ENCODE assay signal across 1 fruit fly cellular context in the genomic region with DNA sequence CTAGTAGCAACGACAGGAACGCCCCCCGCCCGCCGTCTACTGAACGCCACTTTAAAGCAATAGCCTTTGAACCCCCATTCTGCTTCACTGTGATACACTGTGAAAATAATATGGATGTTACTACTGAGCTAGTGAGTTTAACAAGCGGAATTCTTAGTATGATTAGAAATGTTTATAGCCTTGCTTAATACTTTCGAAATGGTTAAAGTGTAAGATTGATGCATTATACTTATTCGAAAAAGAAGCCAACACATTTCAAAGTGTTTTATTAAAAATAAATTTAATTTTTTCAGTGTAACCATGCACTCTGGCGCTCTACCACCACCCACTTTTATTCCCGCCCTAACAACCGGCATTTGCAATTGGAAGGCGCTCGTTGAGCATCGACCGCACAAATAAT.
TF ChIP-seq lines count a peak whose summit lies in the region.

No protein-coding gene starts in this region.

TF ChIP-seq in whole organism, embryonic, 481 proteins besides CTCF, POLR2A, EP300 and RAD21 (continued from another document):
- TF ChIP-seq Fer1 (GFP tag; optimal IDR thresholded peaks at IDR 0.05; lab: Kevin White, UChicago) (peak; percentile 6), Deaf1 (tag; optimal IDR thresholded peaks at IDR 0.05; lab: Kevin White, UChicago) (no peak), sens (GFP tag; lab: Kevin White, UChicago) (peak; percentile 92), CG2129 (GFP tag; IDR thresholded peaks at IDR 0.05; lab: Robert Waterston, UW; ENCODE audit: partially characterized antibody) (no peak), ATbp (GFP tag; optimal IDR thresholded peaks at IDR 0.05; lab: Kevin White, UChicago) (peak; percentile 41), Sry-δ (GFP tag; optimal IDR thresholded peaks at IDR 0.05; lab: Kevin White, UChicago) (no peak), CG17612 (GFP tag; IDR thresholded peaks at IDR 0.05; lab: Robert Waterston, UW) (no peak), D (optimal IDR thresholded peaks at IDR 0.05; lab: Kevin White, UChicago) (no peak), D (GFP tag; optimal IDR thresholded peaks at IDR 0.05; lab: Kevin White, UChicago) (peak; percentile 51), CG1602 (GFP tag; optimal IDR thresholded peaks at IDR 0.05; lab: Kevin White, UChicago) (peak; percentile 9), Blimp-1 (GFP tag; optimal IDR thresholded peaks at IDR 0.05; lab: Kevin White, UChicago) (peak; percentile 56), bbx (GFP tag; IDR thresholded peaks at IDR 0.05; lab: Robert Waterston, UW; ENCODE audit: partially characterized antibody) (no peak), hbn (GFP tag; IDR thresholded peaks at IDR 0.05; lab: Robert Waterston, UW; ENCODE audit: partially characterized antibody) (no peak), BtbVII (GFP tag; optimal IDR thresholded peaks at IDR 0.05; lab: Kevin White, UChicago) (no peak), CG12071 (GFP tag; optimal IDR thresholded peaks at IDR 0.05; lab: Kevin White, UChicago) (no peak), lola (GFP tag; optimal IDR thresholded peaks at IDR 0.05; lab: Kevin White, UChicago) (peak in 1 of 3 experiments; percentile 43), Doc3 (GFP tag; IDR thresholded peaks at IDR 0.05; lab: Robert Waterston, UW; ENCODE audit: partially characterized antibody) (no peak), ranshi (GFP tag; IDR thresholded peaks at IDR 0.05; lab: Robert Waterston, UW) (no peak), CG18262 (tag; optimal IDR thresholded peaks at IDR 0.05; lab: Kevin White, UChicago) (peak; percentile 55), Dbx (GFP tag; IDR thresholded peaks at IDR 0.05; lab: Robert Waterston, UW) (no peak), Dp (GFP tag; optimal IDR thresholded peaks at IDR 0.05; lab: Kevin White, UChicago) (no peak), ttk (GFP tag; IDR thresholded peaks at IDR 0.05; lab: Robert Waterston, UW) (no peak), CG5180 (GFP tag; optimal IDR thresholded peaks at IDR 0.05; lab: Kevin White, UChicago) (no peak), Hr3 (GFP tag; optimal IDR thresholded peaks at IDR 0.05; lab: Kevin White, UChicago) (peak; percentile 29), CG12104 (GFP tag; optimal IDR thresholded peaks at IDR 0.05; lab: Kevin White, UChicago) (no peak), CHES-1-like (GFP tag; optimal IDR thresholded peaks at IDR 0.05; lab: Kevin White, UChicago) (no peak), CG5245 (GFP tag; optimal IDR thresholded peaks at IDR 0.05; lab: Kevin White, UChicago) (no peak), C15 (GFP tag; IDR thresholded peaks at IDR 0.05; lab: Robert Waterston, UW) (no peak), tgo (GFP tag; IDR thresholded peaks at IDR 0.05; lab: Robert Waterston, UW) (0 out of 3 replicates have a peak, but pooled peaks have one; percentile 25), CG33213 (GFP tag; optimal IDR thresholded peaks at IDR 0.05; lab: Kevin White, UChicago) (no peak), gce (GFP tag; IDR thresholded peaks at IDR 0.05; lab: Robert Waterston, UW) (no peak), ara (GFP tag; IDR thresholded peaks at IDR 0.05; lab: Robert Waterston, UW) (0 out of 2 replicates have a peak, but pooled peaks have one; percentile 24), ken (GFP tag; IDR thresholded peaks at IDR 0.05; lab: Robert Waterston, UW) (0 out of 3 replicates have a peak, but pooled peaks have one; percentile 35), Oli (tag; optimal IDR thresholded peaks at IDR 0.05; lab: Kevin White, UChicago) (peak; percentile 37), nerfin-2 (GFP tag; IDR thresholded peaks at IDR 0.05; lab: Robert Waterston, UW; ENCODE audit: partially characterized antibody) (no peak), danr (GFP tag; IDR thresholded peaks at IDR 0.05; lab: Robert Waterston, UW) (no peak), wor (GFP tag; IDR thresholded peaks at IDR 0.05; lab: Robert Waterston, UW) (0 out of 2 replicates have a peak, but pooled peaks have one; percentile 17), dmrt99B (tag; optimal IDR thresholded peaks at IDR 0.05; lab: Kevin White, UChicago) (peak; percentile 60), nmo (GFP tag; optimal IDR thresholded peaks at IDR 0.05; lab: Kevin White, UChicago) (peak; percentile 47), CG13894 (tag; optimal IDR thresholded peaks at IDR 0.05; lab: Kevin White, UChicago) (no peak), tll (GFP tag; optimal IDR thresholded peaks at IDR 0.05; lab: Kevin White, UChicago) (no peak), row (GFP tag; IDR thresholded peaks at IDR 0.05; lab: Robert Waterston, UW) (peak; percentile 63), CG3838 (GFP tag; optimal IDR thresholded peaks at IDR 0.05; lab: Kevin White, UChicago) (no peak), CG11085 (GFP tag; IDR thresholded peaks at IDR 0.05; lab: Robert Waterston, UW) (no peak), Hr39 (optimal IDR thresholded peaks at IDR 0.05; lab: Kevin White, UChicago) (no peak), klu (GFP tag; IDR thresholded peaks at IDR 0.05; lab: Robert Waterston, UW) (no peak), CG4424 (GFP tag; optimal IDR thresholded peaks at IDR 0.05; lab: Kevin White, UChicago) (peak; percentile 18), az2 (GFP tag; optimal IDR thresholded peaks at IDR 0.05; lab: Kevin White, UChicago) (peak; percentile 35), CG12219 (GFP tag; optimal IDR thresholded peaks at IDR 0.05; lab: Kevin White, UChicago) (peak; percentile 4), bigmax (GFP tag; optimal IDR thresholded peaks at IDR 0.05; lab: Kevin White, UChicago) (no peak), disco-r (GFP tag; optimal IDR thresholded peaks at IDR 0.05; lab: Kevin White, UChicago) (no peak), sens-2 (GFP tag; IDR thresholded peaks at IDR 0.05; lab: Robert Waterston, UW) (no peak), wdn (GFP tag; IDR thresholded peaks at IDR 0.05; lab: Robert Waterston, UW) (no peak), CG16863 (GFP tag; optimal IDR thresholded peaks at IDR 0.05; lab: Kevin White, UChicago) (peak; percentile 30), slbo (GFP tag; IDR thresholded peaks at IDR 0.05; lab: Robert Waterston, UW) (peak; percentile 43; the same call in 1 of the 2 replicates), CG31441 (GFP tag; IDR thresholded peaks at IDR 0.05; lab: Robert Waterston, UW) (peak; percentile 56; the same call in 1 of the 2 replicates), YL-1 (GFP tag; optimal IDR thresholded peaks at IDR 0.05; lab: Kevin White, UChicago) (no peak), ato (GFP tag; IDR thresholded peaks at IDR 0.05; lab: Robert Waterston, UW; ENCODE audit: partially characterized antibody) (no peak), Oaz (GFP tag; IDR thresholded peaks at IDR 0.05; lab: Robert Waterston, UW) (no peak), jumu (GFP tag; optimal IDR thresholded peaks at IDR 0.05; lab: Kevin White, UChicago) (no peak), CG10979 (tag; optimal IDR thresholded peaks at IDR 0.05; lab: Kevin White, UChicago) (peak; percentile 59), CG8359 (GFP tag; optimal IDR thresholded peaks at IDR 0.05; lab: Kevin White, UChicago; ENCODE audit: borderline replicate concordance) (peak; percentile 16), eyg (GFP tag; optimal IDR thresholded peaks at IDR 0.05; lab: Kevin White, UChicago) (no peak), dati (GFP tag; IDR thresholded peaks at IDR 0.05; lab: Robert Waterston, UW) (no peak), Atf-2 (GFP tag; optimal IDR thresholded peaks at IDR 0.05; lab: Kevin White, UChicago) (no peak), croc (GFP tag; conservative IDR thresholded peaks at IDR 0.05; lab: Robert Waterston, UW) (peak; percentile 46), slp2 (GFP tag; optimal IDR thresholded peaks at IDR 0.05; lab: Kevin White, UChicago) (no peak), Ets65A (GFP tag; lab: Kevin White, UChicago) (peak; percentile 95), CG17385 (GFP tag; optimal IDR thresholded peaks at IDR 0.05; lab: Kevin White, UChicago) (peak; percentile 22), ewg (GFP tag; optimal IDR thresholded peaks at IDR 0.05; lab: Kevin White, UChicago) (no peak), pnt (GFP tag; optimal IDR thresholded peaks at IDR 0.05; lab: Kevin White, UChicago) (no peak), grau (tag; optimal IDR thresholded peaks at IDR 0.05; lab: Kevin White, UChicago) (peak; percentile 46), sd (tag; optimal IDR thresholded peaks at IDR 0.05; lab: Kevin White, UChicago) (no peak), Awh (GFP tag; IDR thresholded peaks at IDR 0.05; lab: Robert Waterston, UW) (0 out of 2 replicates have a peak, but pooled peaks have one; percentile 12), Dref (GFP tag; IDR thresholded peaks at IDR 0.05; lab: Robert Waterston, UW) (no peak), Dad (GFP tag; optimal IDR thresholded peaks at IDR 0.05; lab: Kevin White, UChicago) (no peak), stwl (tag; optimal IDR thresholded peaks at IDR 0.05; lab: Kevin White, UChicago) (no peak), nom (GFP tag; optimal IDR thresholded peaks at IDR 0.05; lab: Kevin White, UChicago) (no peak), ssp (GFP tag; IDR thresholded peaks at IDR 0.05; lab: Robert Waterston, UW) (no peak; the same call in 1 of the 2 replicates), CG4360 (GFP tag; IDR thresholded peaks at IDR 0.05; lab: Robert Waterston, UW) (no peak), CrebB (tag; optimal IDR thresholded peaks at IDR 0.05; lab: Kevin White, UChicago) (no peak), GATAe (GFP tag; conservative IDR thresholded peaks at IDR 0.05; lab: Robert Waterston, UW) (no peak), CG8924 (tag; optimal IDR thresholded peaks at IDR 0.05; lab: Kevin White, UChicago) (peak; percentile 33), gsb (GFP tag; IDR thresholded peaks at IDR 0.05; lab: Robert Waterston, UW) (no peak), pb (GFP tag; optimal IDR thresholded peaks at IDR 0.05; lab: Kevin White, UChicago) (no peak), vfl (GFP tag; optimal IDR thresholded peaks at IDR 0.05; lab: Kevin White, UChicago) (no peak), chif (GFP tag; optimal IDR thresholded peaks at IDR 0.05; lab: Kevin White, UChicago) (peak in 1 of 2 experiments; percentile 7), CG10147 (GFP tag; optimal IDR thresholded peaks at IDR 0.05; lab: Kevin White, UChicago) (no peak), ems (GFP tag; optimal IDR thresholded peaks at IDR 0.05; lab: Kevin White, UChicago) (no peak), ci (GFP tag; IDR thresholded peaks at IDR 0.05; lab: Robert Waterston, UW) (peak; percentile 70), CG31388 (GFP tag; optimal IDR thresholded peaks at IDR 0.05; lab: Kevin White, UChicago) (no peak), CG6175 (GFP tag; IDR thresholded peaks at IDR 0.05; lab: Robert Waterston, UW) (no peak), al (GFP tag; IDR thresholded peaks at IDR 0.05; lab: Robert Waterston, UW) (no peak), CG1792 (GFP tag; optimal IDR thresholded peaks at IDR 0.05; lab: Kevin White, UChicago) (no peak), CG8089 (GFP tag; optimal IDR thresholded peaks at IDR 0.05; lab: Kevin White, UChicago) (no peak), ham (GFP tag; IDR thresholded peaks at IDR 0.05; lab: Robert Waterston, UW) (no peak), CG7357 (GFP tag; IDR thresholded peaks at IDR 0.05; lab: Robert Waterston, UW) (no peak), CG7786 (GFP tag; optimal IDR thresholded peaks at IDR 0.05; lab: Kevin White, UChicago) (no peak), CG15601 (tag; optimal IDR thresholded peaks at IDR 0.05; lab: Kevin White, UChicago) (peak; percentile 45), tup (GFP tag; optimal IDR thresholded peaks at IDR 0.05; lab: Kevin White, UChicago) (no peak), twi (tag; optimal IDR thresholded peaks at IDR 0.05; lab: Kevin White, UChicago) (no peak), Dip3 (GFP tag; optimal IDR thresholded peaks at IDR 0.05; lab: Kevin White, UChicago) (no peak), shn (GFP tag; optimal IDR thresholded peaks at IDR 0.05; lab: Kevin White, UChicago) (no peak), Vsx1 (GFP tag; optimal IDR thresholded peaks at IDR 0.05; lab: Kevin White, UChicago) (no peak), grn (GFP tag; optimal IDR thresholded peaks at IDR 0.05; lab: Kevin White, UChicago) (no peak), trem (tag; optimal IDR thresholded peaks at IDR 0.05; lab: Kevin White, UChicago) (peak; percentile 19), crol (GFP tag; IDR thresholded peaks at IDR 0.05; lab: Robert Waterston, UW) (no peak), CG18764 (GFP tag; optimal IDR thresholded peaks at IDR 0.05; lab: Kevin White, UChicago) (no peak), CG3065 (GFP tag; optimal IDR thresholded peaks at IDR 0.05; lab: Kevin White, UChicago) (no peak), CG2712 (tag; optimal IDR thresholded peaks at IDR 0.05; lab: Kevin White, UChicago) (peak; percentile 62), NFAT (GFP tag; IDR thresholded peaks at IDR 0.05; lab: Robert Waterston, UW) (no peak), CG16815 (GFP tag; optimal IDR thresholded peaks at IDR 0.05; lab: Kevin White, UChicago) (no peak), eve (GFP tag; optimal IDR thresholded peaks at IDR 0.05; lab: Kevin White, UChicago) (peak in 1 of 2 experiments; percentile 30), gsb-n (tag; optimal IDR thresholded peaks at IDR 0.05; lab: Kevin White, UChicago) (no peak), Sox100B (GFP tag; optimal IDR thresholded peaks at IDR 0.05; lab: Kevin White, UChicago) (peak; percentile 37), Dfd (GFP tag; optimal IDR thresholded peaks at IDR 0.05; lab: Kevin White, UChicago) (no peak), CG4404 (GFP tag; IDR thresholded peaks at IDR 0.05; lab: Robert Waterston, UW) (no peak), CG2889 (GFP tag; IDR thresholded peaks at IDR 0.05; lab: Robert Waterston, UW) (no peak), Ssrp (tag; optimal IDR thresholded peaks at IDR 0.05; lab: Kevin White, UChicago) (peak; percentile 22), CG10959 (GFP tag; IDR thresholded peaks at IDR 0.05; lab: Robert Waterston, UW) (no peak), Hmr (GFP tag; optimal IDR thresholded peaks at IDR 0.05; lab: Kevin White, UChicago) (peak; percentile 32), toy (GFP tag; IDR thresholded peaks at IDR 0.05; lab: Robert Waterston, UW) (no peak)
